Fruit fly (Drosophila melanogaster) S2 (cell line): Measurements from ENCODE around the gene CG43091.

Source experiments
- CG8478 ChIP-seq: fragments of >200 bp; optimal IDR thresholded peaks from 2 replicates; lab custom pipeline; 2018
- CTCF ChIP-seq, 2 experiments: fragments of >200 bp; optimal IDR thresholded peaks; 2 replicates each; lab custom pipeline; 2018

DNA sequence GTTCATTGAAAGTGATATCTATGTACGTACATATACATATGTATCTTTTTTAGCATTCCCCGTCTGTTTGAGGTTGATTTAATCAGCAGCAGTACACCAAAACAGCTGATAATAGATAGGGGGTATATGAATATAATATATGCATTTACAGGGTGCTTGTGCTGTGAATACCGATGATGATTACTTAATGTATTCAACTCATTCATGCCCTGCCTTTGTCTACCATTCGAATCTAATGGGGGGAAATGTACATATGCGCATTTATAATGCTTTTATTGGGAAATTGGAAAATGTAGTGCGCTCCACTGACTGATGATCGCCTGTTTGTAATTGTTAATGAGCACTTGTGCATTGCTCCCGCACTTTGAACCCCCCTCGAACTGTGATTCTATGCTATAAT lies 11.6 kb upstream of the CG43091 start:
- TF ChIP-seq CTCF (optimal IDR thresholded peaks at IDR 0.05; lab: Kevin White, UChicago) (no peak), CG8478 (lab: Kevin White, UChicago) (no peak)
